Worm (Caenorhabditis elegans) whole organism, L4 larva: ENCODE measurements around the gene C03H12.1.

ENCODE experiments used
- T26A8.4 ChIP-seq: fragments of 200-800 bp; sonication (Bioruptor generic); IDR thresholded peaks from 2 replicates; pipeline ENCODE4 v1.3.6; 2022; ENCODE audit warnings: missing genetic modification characterization, missing compliant biosample characterization
- Y48G9A.11 ChIP-seq: fragments of 200-800 bp; sonication (Bioruptor generic); IDR thresholded peaks from 2 replicates; pipeline ENCODE4 v1.3.6; 2022; ENCODE audit warnings: missing genetic modification reagents, missing genetic modification characterization, missing compliant biosample characterization
- aha-1 ChIP-seq: fragments of 150-350 bp; peaks from one replicate; lab custom pipeline; 2014; ENCODE audit warnings: missing biosample characterization, missing genetic modification characterization
- arid-1 ChIP-seq: fragments of 200-800 bp; sonication (Bioruptor generic); conservative IDR thresholded peaks from 2 replicates; pipeline ENCODE4 v1.3.6; 2022; ENCODE audit warnings: missing genetic modification reagents, missing genetic modification characterization, missing compliant biosample characterization
- ceh-62 ChIP-seq: sonication (generic microtip); optimal IDR thresholded peaks from 2 replicates; lab custom pipeline; 2017; ENCODE audit warnings: missing biosample characterization, missing genetic modification characterization
- ces-1 ChIP-seq: fragments of 150-350 bp; sonication (generic microtip); optimal IDR thresholded peaks from 4 replicates; lab custom pipeline; 2014; ENCODE audit warnings: missing biosample characterization, missing genetic modification reagents, missing genetic modification characterization
- cey-2 ChIP-seq: sonication (generic microtip); optimal IDR thresholded peaks from 3 replicates; lab custom pipeline; 2017; ENCODE audit warnings: missing genetic modification characterization, mild to moderate bottlenecking, missing compliant biosample characterization, antibody characterized with exemption, borderline replicate concordance; ENCODE audit not compliant: insufficient read depth
- daf-12 ChIP-seq: fragments of 150-350 bp; optimal IDR thresholded peaks from 2 replicates; lab custom pipeline; 2014; ENCODE audit warnings: missing biosample characterization, missing genetic modification reagents, missing genetic modification characterization
- daf-16 ChIP-seq, 3 experiments: sonication (generic microtip); optimal IDR thresholded peaks; 2 replicates each; lab custom pipeline; 2016 to 2017; ENCODE audit warnings: missing genetic modification characterization in 3 of 3, missing genetic modification reagents in 3 of 3, mild to moderate bottlenecking in 2 of 3, missing compliant biosample characterization in 2 of 3, missing biosample characterization in 1 of 3, moderate library complexity in 1 of 3
- dmd-6 ChIP-seq: fragments of 200-800 bp; sonication (Bioruptor generic); IDR thresholded peaks from 2 replicates; pipeline ENCODE4 v1.3.6; 2022; ENCODE audit warnings: missing genetic modification reagents, missing genetic modification characterization, missing compliant biosample characterization
- dmd-8 ChIP-seq: fragments of 200-800 bp; sonication (Bioruptor generic); IDR thresholded peaks from 2 replicates; pipeline ENCODE4 v1.3.6; 2022; ENCODE audit warnings: missing genetic modification characterization, missing compliant biosample characterization
- dmd-9 ChIP-seq: fragments of 200-800 bp; sonication (Bioruptor generic); IDR thresholded peaks from 2 replicates; pipeline ENCODE4 v1.3.6; 2022; ENCODE audit warnings: missing genetic modification reagents, missing genetic modification characterization, missing compliant biosample characterization
- duxl-1 ChIP-seq: sonication (generic microtip); optimal IDR thresholded peaks from 2 replicates; lab custom pipeline; 2016; ENCODE audit warnings: mild to moderate bottlenecking, missing genetic modification characterization, moderate library complexity, missing compliant biosample characterization; ENCODE audit not compliant: poor library complexity
- dve-1 ChIP-seq: sonication (generic microtip); optimal IDR thresholded peaks from 2 replicates; lab custom pipeline; 2017; ENCODE audit warnings: antibody characterized with exemption, mild to moderate bottlenecking, missing genetic modification characterization, missing compliant biosample characterization; ENCODE audit not compliant: insufficient read depth
- gei-8 ChIP-seq: fragments of 200-800 bp; sonication (Bioruptor generic); optimal IDR thresholded peaks from 2 replicates; lab custom pipeline; 2018; ENCODE audit warnings: mild to moderate bottlenecking, missing genetic modification characterization, missing compliant biosample characterization
- hlh-11 ChIP-seq: fragments of 200-800 bp; sonication (Bioruptor generic); optimal IDR thresholded peaks from 2 replicates; lab custom pipeline; 2018; ENCODE audit warnings: mild to moderate bottlenecking, missing genetic modification characterization, missing compliant biosample characterization
- hlh-30 ChIP-seq: sonication (generic microtip); optimal IDR thresholded peaks from 2 replicates; lab custom pipeline; 2017; ENCODE audit warnings: antibody characterized with exemption, mild to moderate bottlenecking, missing genetic modification characterization, missing compliant biosample characterization; ENCODE audit not compliant: insufficient read depth
- hmg-1.1 ChIP-seq: fragments of 200-800 bp; sonication (Bioruptor generic); IDR thresholded peaks from 2 replicates; pipeline ENCODE4 v1.3.6; 2022; ENCODE audit warnings: missing genetic modification reagents, missing genetic modification characterization, missing compliant biosample characterization
- lin-1 ChIP-seq: fragments of 200-800 bp; sonication (Bioruptor generic); IDR thresholded peaks from 2 replicates; pipeline ENCODE4 v1.3.6; 2022; ENCODE audit warnings: missing genetic modification reagents, missing genetic modification characterization, missing compliant biosample characterization
- lin-29 ChIP-seq: fragments of 200-800 bp; sonication (Bioruptor generic); IDR thresholded peaks from 2 replicates; pipeline ENCODE4 v1.3.6; 2022; ENCODE audit warnings: missing genetic modification reagents, missing genetic modification characterization, missing compliant biosample characterization
- lsy-2 ChIP-seq, 2 experiments: fragments of 150-350 bp in 1 of 2; sonication (generic microtip) in 1 of 2; optimal IDR thresholded peaks; 2 replicates each; lab custom pipeline; 2014 to 2017; ENCODE audit warnings: missing biosample characterization in 2 of 2, missing genetic modification characterization in 2 of 2
- mdl-1 ChIP-seq, 2 experiments: fragments of 150-350 bp in 1 of 2; sonication (generic microtip) in 1 of 2; optimal IDR thresholded peaks; 2 replicates each; lab custom pipeline; 2014 to 2017; ENCODE audit warnings: missing biosample characterization in 2 of 2, missing genetic modification characterization in 2 of 2
- mdt-29 ChIP-seq: fragments of 200-800 bp; sonication (Bioruptor generic); IDR thresholded peaks from 2 replicates; pipeline ENCODE4 v1.3.6; 2022; ENCODE audit warnings: missing genetic modification reagents, missing genetic modification characterization, missing compliant biosample characterization
- mep-1 ChIP-seq: fragments of 150-350 bp; sonication (generic microtip); optimal IDR thresholded peaks from 3 replicates; lab custom pipeline; 2014; ENCODE audit warnings: missing biosample characterization, missing genetic modification characterization
- mes-2 ChIP-seq: sonication (generic microtip); optimal IDR thresholded peaks from 2 replicates; lab custom pipeline; 2016; ENCODE audit warnings: missing genotype, mild to moderate bottlenecking, missing genetic modification characterization, missing compliant biosample characterization; ENCODE audit not compliant: poor library complexity, severe bottlenecking
- mxl-2 ChIP-seq: fragments of 200-800 bp; sonication (Bioruptor generic); conservative IDR thresholded peaks from 2 replicates; pipeline ENCODE4 v1.3.6; 2022; ENCODE audit warnings: missing genetic modification reagents, missing genetic modification characterization, missing compliant biosample characterization
- nhr-102 ChIP-seq: sonication (generic microtip); optimal IDR thresholded peaks from 2 replicates; lab custom pipeline; 2016; ENCODE audit warnings: mild to moderate bottlenecking, missing genetic modification characterization, moderate library complexity, missing compliant biosample characterization
- nhr-11 ChIP-seq: fragments of 150-350 bp; optimal IDR thresholded peaks from 2 replicates; lab custom pipeline; 2014; ENCODE audit warnings: missing biosample characterization, missing genetic modification characterization
- nhr-111 ChIP-seq: fragments of 200-800 bp; sonication (Bioruptor generic); optimal IDR thresholded peaks from 2 replicates; lab custom pipeline; 2018; ENCODE audit warnings: mild to moderate bottlenecking, missing genetic modification characterization, missing compliant biosample characterization
- nhr-28 ChIP-seq: fragments of 150-350 bp; optimal IDR thresholded peaks from 2 replicates; lab custom pipeline; 2014; ENCODE audit warnings: missing biosample characterization, missing genetic modification characterization
- nhr-48 ChIP-seq: sonication (generic microtip); optimal IDR thresholded peaks from 2 replicates; lab custom pipeline; 2016; ENCODE audit warnings: mild to moderate bottlenecking, missing genetic modification characterization, missing compliant biosample characterization
- nhr-6 ChIP-seq: fragments of 150-350 bp; optimal IDR thresholded peaks from 2 replicates; lab custom pipeline; 2014; ENCODE audit warnings: missing biosample characterization, missing genetic modification characterization
- nhr-77 ChIP-seq: fragments of 150-350 bp; optimal IDR thresholded peaks from 2 replicates; lab custom pipeline; 2014; ENCODE audit warnings: missing biosample characterization, missing genetic modification characterization
- php-3 ChIP-seq: fragments of 200-800 bp; sonication (Bioruptor generic); IDR thresholded peaks from 2 replicates; pipeline ENCODE4 v1.3.6; 2022; ENCODE audit warnings: missing genetic modification reagents, missing genetic modification characterization, missing compliant biosample characterization
- pqm-1 ChIP-seq: sonication (generic microtip); optimal IDR thresholded peaks from 2 replicates; lab custom pipeline; 2017; ENCODE audit warnings: missing biosample characterization, missing genetic modification characterization
- rbr-2 ChIP-seq: sonication (generic microtip); optimal IDR thresholded peaks from 2 replicates; lab custom pipeline; 2016; ENCODE audit warnings: missing genotype, missing genetic modification characterization, missing compliant biosample characterization
- tag-97 ChIP-seq: fragments of 200-800 bp; sonication (Bioruptor generic); IDR thresholded peaks from 2 replicates; pipeline ENCODE4 v1.3.6; 2022; ENCODE audit warnings: missing genetic modification characterization, missing compliant biosample characterization
- tra-1 ChIP-seq: fragments of 200-800 bp; sonication (Bioruptor generic); IDR thresholded peaks from 2 replicates; pipeline ENCODE4 v1.3.6; 2022; ENCODE audit warnings: missing genetic modification reagents, missing genetic modification characterization, missing compliant biosample characterization
- unc-62 ChIP-seq, 3 experiments: fragments of 150-350 bp in 1 of 3; sonication (generic microtip); optimal IDR thresholded peaks in 2 of 3; peaks in 1 of 3; 1 replicate in 1 of 3; 2 replicates in 2 of 3; lab custom pipeline; 2014 to 2017; ENCODE audit warnings: missing biosample characterization in 3 of 3, missing genetic modification characterization in 3 of 3, missing genetic modification reagents in 3 of 3, missing genotype in 1 of 3
- zag-1 ChIP-seq: fragments of 150-350 bp; optimal IDR thresholded peaks from 2 replicates; lab custom pipeline; 2014; ENCODE audit warnings: missing biosample characterization, missing genetic modification characterization
- zip-2 ChIP-seq: fragments of 150-350 bp; optimal IDR thresholded peaks from 2 replicates; lab custom pipeline; 2014; ENCODE audit warnings: missing biosample characterization, missing genetic modification characterization

The C03H12.1 gene

ce11 chrX:15700220-15700619, 11.0 kb downstream of the C03H12.1 start:
- TF ChIP-seq hlh-11 (tag; lab: Kevin White, UChicago) (peak; percentile 80), rbr-2 (tag; lab: Kevin White, UChicago) (no peak), Y48G9A.11 (GFP tag; lab: Robert Waterston, UW) (no peak), duxl-1 (peak; percentile 19), dmd-6 (peak; percentile 77), daf-16 (GFP tag; optimal IDR thresholded peaks at IDR 0.05; lab: Kevin White, UChicago) (no peak), daf-16 (tag; optimal IDR thresholded peaks at IDR 0.05; lab: Kevin White, UChicago) (peak; percentile 83), nhr-48 (tag; lab: Kevin White, UChicago) (peak; percentile 82), php-3 (GFP tag; lab: Robert Waterston, UW) (peak; percentile 56; the same call in 1 of the 2 replicates), gei-8 (GFP tag; lab: Kevin White, UChicago) (peak; percentile 23), nhr-6 (tag; lab: Kevin White, UChicago) (no peak), T26A8.4 (GFP tag; lab: Robert Waterston, UW) (0 out of 2 replicates have a peak, but pooled peaks have one; percentile 14), dve-1 (tag; lab: Kevin White, UChicago) (peak; percentile 41), pqm-1 (tag; lab: Kevin White, UChicago) (peak; percentile 31), zag-1 (tag; lab: Kevin White, UChicago) (no peak), mdl-1 (tag; optimal IDR thresholded peaks at IDR 0.05; lab: Kevin White, UChicago) (peak; percentile 4 to 44), nhr-28 (tag; lab: Kevin White, UChicago) (peak; percentile 53), mes-2 (peak; percentile 23)

DNA sequence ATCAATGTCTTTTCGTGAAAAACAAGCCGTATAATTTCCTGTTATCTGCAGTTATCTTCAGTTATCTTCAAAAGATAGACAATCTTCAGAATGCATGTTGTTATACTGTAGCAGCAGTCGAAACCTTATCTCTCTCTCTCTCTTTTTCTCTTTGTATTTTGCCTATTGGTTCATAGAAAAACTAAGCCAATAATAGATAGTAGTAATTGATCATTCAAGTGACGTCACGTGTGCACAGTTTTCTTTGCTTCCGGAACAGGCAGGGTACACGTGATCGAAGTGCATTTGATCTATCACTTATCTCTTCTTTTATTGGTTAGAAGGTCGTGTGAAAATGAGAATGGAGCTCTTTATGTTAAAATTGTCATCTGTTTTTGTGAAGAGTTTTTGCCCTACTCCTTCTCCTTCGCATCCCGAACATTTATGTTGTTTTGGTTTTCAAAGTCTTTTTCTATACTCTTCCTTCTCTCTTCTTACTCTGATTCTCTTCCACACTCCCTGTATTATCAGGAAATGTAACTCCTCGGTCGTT, 15.4 kb downstream of the C03H12.1 start:
- TF ChIP-seq cey-2 (tag; lab: Kevin White, UChicago) (no peak), lin-29 (GFP tag; lab: Robert Waterston, UW) (no peak), hmg-1.1 (GFP tag; lab: Robert Waterston, UW) (no peak), nhr-77 (peak; percentile 49), mdt-29 (no peak), aha-1 (tag; lab: Kevin White, UChicago) (peak; percentile 85), mdl-1 (tag; optimal IDR thresholded peaks at IDR 0.05; lab: Kevin White, UChicago) (peak in 1 of 2 experiments; percentile 69), T26A8.4 (GFP tag; lab: Robert Waterston, UW) (no peak), dve-1 (tag; lab: Kevin White, UChicago) (peak; percentile 70), dmd-8 (GFP tag; lab: Robert Waterston, UW) (no peak), tra-1 (GFP tag; lab: Robert Waterston, UW) (0 out of 2 replicates have a peak, but pooled peaks have one; percentile 14), nhr-102 (peak; percentile 50), mxl-2 (GFP tag; lab: Robert Waterston, UW) (no peak), hlh-30 (tag; lab: Kevin White, UChicago) (peak; percentile 84), nhr-28 (tag; lab: Kevin White, UChicago) (peak; percentile 53), lin-1 (GFP tag; lab: Robert Waterston, UW) (peak; percentile 30; the same call in 1 of the 2 replicates), nhr-48 (tag; lab: Kevin White, UChicago) (peak; percentile 97), ceh-62 (tag; lab: Kevin White, UChicago) (no peak), nhr-111 (no peak), zip-2 (no peak), ces-1 (GFP tag; lab: Kevin White, UChicago) (no peak), unc-62 (GFP tag; optimal IDR thresholded peaks at IDR 0.05 in 1 of 2; lab: Kevin White, UChicago) (peak in 1 of 2 experiments; percentile 60), unc-62 (tag; optimal IDR thresholded peaks at IDR 0.05; lab: Kevin White, UChicago) (no peak), zag-1 (tag; lab: Kevin White, UChicago) (no peak), tag-97 (GFP tag; lab: Robert Waterston, UW) (no peak), dmd-6 (peak; percentile 67), lsy-2 (tag; optimal IDR thresholded peaks at IDR 0.05; lab: Kevin White, UChicago) (peak in 1 of 2 experiments; percentile 22), daf-12 (tag; lab: Kevin White, UChicago) (no peak), nhr-11 (tag; lab: Kevin White, UChicago) (peak; percentile 0), dmd-9 (no peak), arid-1 (no peak), mep-1 (tag; lab: Kevin White, UChicago) (peak; percentile 34), daf-16 (GFP tag; optimal IDR thresholded peaks at IDR 0.05; lab: Kevin White, UChicago) (peak in 1 of 2 experiments; percentile 8), daf-16 (tag; optimal IDR thresholded peaks at IDR 0.05; lab: Kevin White, UChicago) (peak; percentile 84), hlh-11 (tag; lab: Kevin White, UChicago) (peak; percentile 66)
